Worm (Caenorhabditis elegans) whole organism, early embryonic: ENCODE results near the gene F41E6.7.

Experiments used
- ama-1 ChIP-seq: fragments of 150-350 bp; optimal IDR thresholded peaks from 2 replicates; lab custom pipeline; 2014
- ceh-13 ChIP-seq: fragments of 200-800 bp; sonication (Bioruptor generic); optimal IDR thresholded peaks from 2 replicates; lab custom pipeline; 2018; ENCODE audit warnings: mild to moderate bottlenecking, missing genetic modification characterization, missing compliant biosample characterization
- ceh-36 ChIP-seq: sonication (generic microtip); optimal IDR thresholded peaks from 2 replicates; lab custom pipeline; 2016; ENCODE audit warnings: missing genetic modification characterization, inconsistent platforms, missing compliant biosample characterization
- hmbx-1 ChIP-seq: sonication (generic microtip); optimal IDR thresholded peaks from 2 replicates; lab custom pipeline; 2016; ENCODE audit warnings: mild to moderate bottlenecking, missing genetic modification characterization, missing compliant biosample characterization
- tra-4 ChIP-seq: sonication (generic microtip); optimal IDR thresholded peaks from 2 replicates; lab custom pipeline; 2017; ENCODE audit warnings: missing genetic modification characterization, missing compliant biosample characterization

- TF ChIP-seq tra-4 (tag; lab: Kevin White, UChicago) (no peak), ama-1 (lab: Kevin White, UChicago) (no peak), hmbx-1 (tag; lab: Kevin White, UChicago) (no peak), ceh-36 (no peak), ceh-13 (no peak)
Observed at ce11 chrV:8643093-8643492, 44.0 kb upstream of the F41E6.7 start, which contains the start of gene asp-13.
